Fruit fly (Drosophila melanogaster): ENCODE results near the gene Csk.

dm6 chr3R:11614507-11614906 lies 36.0 kb downstream of the Csk start:
- TF ChIP-seq EcR (GFP tag; optimal IDR thresholded peaks at IDR 0.05) (no peak), gl (tag; optimal IDR thresholded peaks at IDR 0.05) (no peak), Snoo (tag; optimal IDR thresholded peaks at IDR 0.05) (peak; percentile 37), CG17806 (tag; optimal IDR thresholded peaks at IDR 0.05) (peak; percentile 39), rn (GFP tag; IDR thresholded peaks at IDR 0.05) (no peak), Ets98B (GFP tag; IDR thresholded peaks at IDR 0.05) (peak; percentile 39), CG10348 (GFP tag; IDR thresholded peaks at IDR 0.05) (no peak), CG13204 (GFP tag; optimal IDR thresholded peaks at IDR 0.05) (no peak), CG4496 (GFP tag; IDR thresholded peaks at IDR 0.05) (peak; percentile 63; the same call in 2 of the 3 replicates)
